Fruit fly (Drosophila melanogaster): ENCODE data around the gene CG6163.

The CG6163 gene

dm6 chr3L:11350680-11351665, 13.7 kb downstream of the CG6163 start:
- TF ChIP-seq sv (GFP tag; optimal IDR thresholded peaks at IDR 0.05) (peak; percentile 28), N (GFP tag; optimal IDR thresholded peaks at IDR 0.05) (no peak)

dm6 chr3L:11349908-11350405, 14.7 kb downstream of the CG6163 start:
- TF ChIP-seq dsf (GFP tag; optimal IDR thresholded peaks at IDR 0.05; ENCODE audit: borderline replicate concordance) (no peak), sv (GFP tag; optimal IDR thresholded peaks at IDR 0.05) (peak; percentile 87), foxo (GFP tag; optimal IDR thresholded peaks at IDR 0.05) (peak in 1 of 2 experiments; percentile 14)

dm6 chr3L:11348971-11349907, 15.4 kb downstream of the CG6163 start:
- TF ChIP-seq sv (GFP tag; optimal IDR thresholded peaks at IDR 0.05) (peak; percentile 46), dsf (GFP tag; optimal IDR thresholded peaks at IDR 0.05; ENCODE audit: borderline replicate concordance) (no peak), ey (GFP tag; optimal IDR thresholded peaks at IDR 0.05) (peak; percentile 9), Dif (GFP tag; optimal IDR thresholded peaks at IDR 0.05; ENCODE audit: partially characterized antibody) (no peak), N (GFP tag; optimal IDR thresholded peaks at IDR 0.05) (no peak), foxo (GFP tag; optimal IDR thresholded peaks at IDR 0.05) (peak in 1 of 2 experiments; percentile 51), HLH106 (tag; optimal IDR thresholded peaks at IDR 0.05) (peak; percentile 62), CG32264 (GFP tag; optimal IDR thresholded peaks at IDR 0.05) (no peak), Hr83 (GFP tag; optimal IDR thresholded peaks at IDR 0.05; ENCODE audit: poor library complexity, severe bottlenecking) (no peak), dmrt93B (GFP tag; optimal IDR thresholded peaks at IDR 0.05) (peak; percentile 45), h (GFP tag; optimal IDR thresholded peaks at IDR 0.05) (peak; percentile 30), CG9705 (GFP tag; optimal IDR thresholded peaks at IDR 0.05) (no peak), Mio (GFP tag; optimal IDR thresholded peaks at IDR 0.05) (no peak), CrebA (GFP tag; optimal IDR thresholded peaks at IDR 0.05; ENCODE audit: borderline replicate concordance) (no peak), Hr78 (GFP tag; optimal IDR thresholded peaks at IDR 0.05) (no peak), jim (GFP tag; optimal IDR thresholded peaks at IDR 0.05) (no peak), brk (GFP tag; optimal IDR thresholded peaks at IDR 0.05) (no peak), Myc (optimal IDR thresholded peaks at IDR 0.05) (no peak), Rel (GFP tag; optimal IDR thresholded peaks at IDR 0.05) (peak; percentile 57), Rel (tag; optimal IDR thresholded peaks at IDR 0.05) (no peak), Jra (GFP tag; optimal IDR thresholded peaks at IDR 0.05) (no peak), sage (GFP tag; optimal IDR thresholded peaks at IDR 0.05) (peak; percentile 11), rgr (GFP tag; optimal IDR thresholded peaks at IDR 0.05) (peak; percentile 45), GATAd (GFP tag; optimal IDR thresholded peaks at IDR 0.05) (no peak), pan (optimal IDR thresholded peaks at IDR 0.05) (no peak), fru (GFP tag; optimal IDR thresholded peaks at IDR 0.05) (peak; percentile 36), Dfd (GFP tag; optimal IDR thresholded peaks at IDR 0.05) (no peak), Sp1 (GFP tag; optimal IDR thresholded peaks at IDR 0.05) (peak; percentile 79), usp (GFP tag; optimal IDR thresholded peaks at IDR 0.05) (no peak), Vsx2 (GFP tag; optimal IDR thresholded peaks at IDR 0.05; ENCODE audit: partially characterized antibody) (no peak), Abd-B (GFP tag; optimal IDR thresholded peaks at IDR 0.05) (no peak), Hnf4 (GFP tag; optimal IDR thresholded peaks at IDR 0.05) (no peak), br (GFP tag; optimal IDR thresholded peaks at IDR 0.05) (no peak), tai (GFP tag; optimal IDR thresholded peaks at IDR 0.05) (no peak), psq (GFP tag; optimal IDR thresholded peaks at IDR 0.05) (peak; percentile 38), OdsH (GFP tag; optimal IDR thresholded peaks at IDR 0.05) (peak; percentile 41)

Measured in whole organism, wandering third instar larva.